Worm (Caenorhabditis elegans): Measurements from ENCODE around the gene gcy-22.

The gcy-22 gene

DNA sequence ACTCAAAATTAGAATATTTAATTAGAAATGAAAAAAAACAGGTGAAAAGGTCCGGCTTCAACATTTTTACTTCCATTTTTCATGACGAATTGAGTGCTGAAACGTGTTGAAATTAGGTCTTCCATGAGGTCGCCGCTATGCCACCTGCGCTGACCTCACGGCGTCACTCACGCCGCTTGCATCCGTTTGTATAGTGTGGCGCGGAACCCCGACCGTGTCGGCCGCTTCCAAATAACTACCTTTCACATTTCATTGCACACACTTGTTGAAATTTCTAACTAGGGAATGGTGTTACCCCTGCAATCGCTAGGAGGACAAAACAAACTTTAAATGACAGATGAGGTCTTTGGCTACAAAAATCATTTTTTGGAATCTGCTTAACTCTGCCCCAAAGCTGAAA is 21.4 kb downstream of the gcy-22 start:
- TF ChIP-seq snu-23 (GFP tag; optimal IDR thresholded peaks at IDR 0.05) (peak; percentile 4), nhr-85 (tag) (peak; percentile 27), snpc-4 (tag; optimal IDR thresholded peaks at IDR 0.05) (peak; percentile 94), nhr-90 (tag; optimal IDR thresholded peaks at IDR 0.05; ENCODE audit: poor library complexity) (peak; percentile 23), grh-1 (GFP tag; IDR thresholded peaks at IDR 0.05) (peak; percentile 23; the same call in 1 of the 2 replicates), nhr-47 (tag; optimal IDR thresholded peaks at IDR 0.05) (peak; percentile 17), nhr-71 (tag; optimal IDR thresholded peaks at IDR 0.05) (peak; percentile 10)

- no peak for TF ChIP-seq unc-30 (tag; optimal IDR thresholded peaks at IDR 0.05)
- no peak for TF ChIP-seq efl-1 (optimal IDR thresholded peaks at IDR 0.05)
- peak in 1 of 2 experiments; percentile 66 for TF ChIP-seq efl-1 (GFP tag; optimal IDR thresholded peaks at IDR 0.05 in 1 of 2)
Measured at ce11 chrV:20802906-20803305, 22.0 kb downstream of the gcy-22 start, which contains the start of gene Y44A6D.5. TSS of gene Y44A6D.5 (minus strand) at chrV:20803006.

DNA sequence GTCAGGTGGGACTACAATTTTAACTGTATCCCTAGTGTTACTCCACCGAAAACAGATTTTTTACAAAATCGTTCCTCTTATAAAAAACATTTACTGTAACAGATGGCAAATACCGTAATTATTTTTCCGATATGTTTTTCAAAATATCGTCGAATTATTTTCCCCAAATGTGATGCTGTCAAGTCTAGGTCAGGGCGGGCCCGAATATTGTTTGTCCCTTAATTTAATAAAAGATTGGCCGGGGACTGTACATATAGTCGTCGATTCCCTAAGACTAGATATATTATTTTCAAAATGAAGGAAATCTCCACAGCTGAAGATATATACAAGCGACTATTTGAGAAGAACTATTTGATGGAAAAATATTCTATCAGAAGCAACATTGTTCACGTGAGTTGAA is 26.9 kb downstream of the gcy-22 start, which contains the start of gene sdf-9:
Gene sdf-9, plus strand, starts transcription at position 301 of the 400 bp plus-strand sequence.
- TF ChIP-seq sup-37 (GFP tag; optimal IDR thresholded peaks at IDR 0.05) (no peak), ceh-8 (GFP tag; optimal IDR thresholded peaks at IDR 0.05) (peak; percentile 26)

- TF ChIP-seq rnt-1 (tag; optimal IDR thresholded peaks at IDR 0.05), result peak; percentile 20
- TF ChIP-seq nhr-19 (GFP tag; conservative IDR thresholded peaks at IDR 0.05), result peak; percentile 39
Measured at ce11 chrV:20795374-20795773, 29.5 kb downstream of the gcy-22 start.

DNA sequence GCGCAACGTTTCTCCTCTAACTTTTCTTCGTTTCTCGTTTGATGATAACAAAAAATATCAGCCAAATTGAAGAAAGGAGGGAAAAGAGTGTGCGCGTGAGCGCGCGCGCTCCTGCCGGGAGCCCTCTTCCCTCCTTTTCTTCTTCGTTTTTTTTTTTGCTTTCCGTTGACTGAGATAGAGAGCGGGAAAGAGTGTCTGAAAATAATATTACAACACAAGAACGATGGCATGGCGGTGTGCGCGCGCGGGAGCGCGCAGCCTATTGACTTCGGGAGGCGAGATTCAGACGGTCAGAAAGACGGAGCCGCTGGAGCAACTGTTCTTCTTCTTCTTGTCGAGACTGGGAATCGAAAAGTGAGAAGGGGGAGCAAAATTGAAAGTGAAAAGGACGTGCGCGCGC is 31.1 kb downstream of the gcy-22 start:
- no peak for TF ChIP-seq fos-1 (tag; optimal IDR thresholded peaks at IDR 0.05)
- peak in 1 of 2 experiments; percentile 48 for TF ChIP-seq lsy-2 (tag; optimal IDR thresholded peaks at IDR 0.05)
- no peak for TF ChIP-seq aha-1 (tag; optimal IDR thresholded peaks at IDR 0.05)
- TF ChIP-seq fkh-4 (tag; optimal IDR thresholded peaks at IDR 0.05; ENCODE audit: borderline replicate concordance), result no peak
- TF ChIP-seq rnt-1 (tag; optimal IDR thresholded peaks at IDR 0.05), result peak; percentile 61
- TF ChIP-seq snu-23 (GFP tag; optimal IDR thresholded peaks at IDR 0.05), result peak; percentile 52
- TF ChIP-seq ceh-88 (GFP tag; IDR thresholded peaks at IDR 0.05), result no peak
- no peak for TF ChIP-seq irx-1 (tag; optimal IDR thresholded peaks at IDR 0.05)
- TF ChIP-seq efl-1 (optimal IDR thresholded peaks at IDR 0.05), result peak in 1 of 2 experiments; percentile 3
- no peak for TF ChIP-seq efl-1 (GFP tag; optimal IDR thresholded peaks at IDR 0.05 in 1 of 2)
- no peak for TF ChIP-seq zip-4 (GFP tag; optimal IDR thresholded peaks at IDR 0.05)
- TF ChIP-seq nhr-237 (tag; optimal IDR thresholded peaks at IDR 0.05), result no peak
- no peak for TF ChIP-seq zag-1 (tag; optimal IDR thresholded peaks at IDR 0.05)
- TF ChIP-seq lin-13 (GFP tag; optimal IDR thresholded peaks at IDR 0.05), result no peak
- no peak for TF ChIP-seq mef-2 (tag; optimal IDR thresholded peaks at IDR 0.05)
- no peak for TF ChIP-seq C04F5.9 (tag; optimal IDR thresholded peaks at IDR 0.05)
- no peak for TF ChIP-seq nhr-28 (tag; optimal IDR thresholded peaks at IDR 0.05)
- no peak for TF ChIP-seq unc-30 (tag; optimal IDR thresholded peaks at IDR 0.05)
- peak; percentile 8 for TF ChIP-seq swsn-7 (tag; optimal IDR thresholded peaks at IDR 0.05)
- no peak for TF ChIP-seq Y116A8C.19 (tag; optimal IDR thresholded peaks at IDR 0.05; ENCODE audit: borderline replicate concordance)
- no peak for TF ChIP-seq aly-2 (tag; optimal IDR thresholded peaks at IDR 0.05)
- no peak for TF ChIP-seq nhr-12 (tag; optimal IDR thresholded peaks at IDR 0.05)
- no peak for TF ChIP-seq nhr-47 (tag; optimal IDR thresholded peaks at IDR 0.05)
- TF ChIP-seq nhr-11 (tag; optimal IDR thresholded peaks at IDR 0.05), result no peak
- TF ChIP-seq ama-1 (optimal IDR thresholded peaks at IDR 0.05), result no peak
- TF ChIP-seq nhr-20 (tag; optimal IDR thresholded peaks at IDR 0.05), result peak; percentile 22
- TF ChIP-seq mab-9 (GFP tag; IDR thresholded peaks at IDR 0.05), result no peak
- TF ChIP-seq hpl-2 (GFP tag; optimal IDR thresholded peaks at IDR 0.05), result no peak
- TF ChIP-seq elt-3 (tag; optimal IDR thresholded peaks at IDR 0.05), result no peak
- peak; percentile 46 for TF ChIP-seq mep-1 (tag; optimal IDR thresholded peaks at IDR 0.05)
- no peak for TF ChIP-seq snpc-4 (tag; optimal IDR thresholded peaks at IDR 0.05)
- TF ChIP-seq egl-27 (tag; optimal IDR thresholded peaks at IDR 0.05), result no peak
- TF ChIP-seq nhr-19 (GFP tag; conservative IDR thresholded peaks at IDR 0.05), result peak; percentile 38
- no peak for TF ChIP-seq hlh-17 (GFP tag; optimal IDR thresholded peaks at IDR 0.05; ENCODE audit: borderline replicate concordance)
- TF ChIP-seq xbp-1 (tag; optimal IDR thresholded peaks at IDR 0.05), result no peak
- TF ChIP-seq nhr-84 (tag; optimal IDR thresholded peaks at IDR 0.05), result no peak
- TF ChIP-seq nhr-76 (tag; optimal IDR thresholded peaks at IDR 0.05), result no peak
- no peak for TF ChIP-seq sptf-1 (tag; optimal IDR thresholded peaks at IDR 0.05)
- TF ChIP-seq unc-98 (GFP tag; IDR thresholded peaks at IDR 0.05), result peak; percentile 6; the same call in 1 of the 2 replicates
